Fruit fly (Drosophila melanogaster): ENCODE measurements around the gene CG17751.
A peak's percentile ranks its signal among the peaks of the same experiment; 100 is the strongest.

Gene CG17751

dm6 chr3R:19641058-19641457, 34.0 kb downstream of the CG17751 start (continued):
- TF ChIP-seq otp (GFP tag; IDR thresholded peaks at IDR 0.05) (0 out of 3 replicates have a peak, but pooled peaks have one; percentile 42), CG34422 (GFP tag; IDR thresholded peaks at IDR 0.05) (peak; percentile 69; the same call in 1 of the 3 replicates), CG14014 (GFP tag; IDR thresholded peaks at IDR 0.05) (0 out of 2 replicates have a peak, but pooled peaks have one; percentile 4), chm (GFP tag; IDR thresholded peaks at IDR 0.05) (peak; percentile 25; the same call in 1 of the 2 replicates), Max (GFP tag; optimal IDR thresholded peaks at IDR 0.05) (peak; percentile 4), unc-4 (GFP tag; IDR thresholded peaks at IDR 0.05; ENCODE audit: partially characterized antibody) (peak; percentile 33; the same call in 1 of the 2 replicates), E2f2 (GFP tag; IDR thresholded peaks at IDR 0.05) (0 out of 2 replicates have a peak, but pooled peaks have one; percentile 16), wdn (GFP tag; IDR thresholded peaks at IDR 0.05) (0 out of 2 replicates have a peak, but pooled peaks have one; percentile 10), ttk (GFP tag; IDR thresholded peaks at IDR 0.05) (peak; percentile 50; the same call in 1 of the 2 replicates), onecut (GFP tag; IDR thresholded peaks at IDR 0.05) (no peak), Med (GFP tag) (peak; percentile 80), crol (GFP tag; IDR thresholded peaks at IDR 0.05) (peak; percentile 97), CG17385 (GFP tag; optimal IDR thresholded peaks at IDR 0.05) (peak; percentile 42), Hr51 (GFP tag; optimal IDR thresholded peaks at IDR 0.05) (peak in 1 of 2 experiments; percentile 19), ftz-f1 (GFP tag; optimal IDR thresholded peaks at IDR 0.05) (peak; percentile 50), Drgx (GFP tag; IDR thresholded peaks at IDR 0.05) (no peak), crp (GFP tag; optimal IDR thresholded peaks at IDR 0.05) (peak; percentile 51 to 89), esg (GFP tag; conservative IDR thresholded peaks at IDR 0.05) (no peak), Rfx (GFP tag; IDR thresholded peaks at IDR 0.05) (peak; percentile 42; the same call in 1 of the 2 replicates), PHDP (tag; optimal IDR thresholded peaks at IDR 0.05) (peak; percentile 33), rib (GFP tag; IDR thresholded peaks at IDR 0.05) (peak; percentile 49), Doc3 (GFP tag; IDR thresholded peaks at IDR 0.05; ENCODE audit: partially characterized antibody) (0 out of 3 replicates have a peak, but pooled peaks have one; percentile 40), chinmo (GFP tag; IDR thresholded peaks at IDR 0.05; ENCODE audit: partially characterized antibody) (peak; percentile 94; the same call in 3 of the 4 replicates), Jarid2 (GFP tag; optimal IDR thresholded peaks at IDR 0.05) (peak; percentile 62), CG13894 (tag; optimal IDR thresholded peaks at IDR 0.05) (peak; percentile 11), NFAT (GFP tag; IDR thresholded peaks at IDR 0.05) (peak; percentile 57), CG34224 (GFP tag; IDR thresholded peaks at IDR 0.05; ENCODE audit: partially characterized antibody) (peak; percentile 62), CG15696 (tag; optimal IDR thresholded peaks at IDR 0.05) (no peak), CG5180 (GFP tag; optimal IDR thresholded peaks at IDR 0.05) (peak; percentile 42), HmgZ (tag; optimal IDR thresholded peaks at IDR 0.05) (peak; percentile 8), vvl (GFP tag; IDR thresholded peaks at IDR 0.05) (peak; percentile 26; the same call in 1 of the 2 replicates), CG11695 (GFP tag; IDR thresholded peaks at IDR 0.05) (peak; percentile 17; the same call in 1 of the 3 replicates)

dm6 chr3R:19641498-19642065, 34.5 kb downstream of the CG17751 start:
- TF ChIP-seq ttk (GFP tag; IDR thresholded peaks at IDR 0.05) (peak; percentile 84), CG7372 (GFP tag; IDR thresholded peaks at IDR 0.05) (peak; percentile 82), crp (GFP tag; optimal IDR thresholded peaks at IDR 0.05) (no peak), CG17612 (GFP tag; IDR thresholded peaks at IDR 0.05) (peak; percentile 85), CG2875 (GFP tag; optimal IDR thresholded peaks at IDR 0.05) (peak; percentile 76), Dbx (GFP tag; IDR thresholded peaks at IDR 0.05) (peak; percentile 86), amos (GFP tag; IDR thresholded peaks at IDR 0.05; ENCODE audit: partially characterized antibody) (no peak), CG8765 (GFP tag; IDR thresholded peaks at IDR 0.05) (peak; percentile 57; the same call in 1 of the 2 replicates), CG17912 (GFP tag; optimal IDR thresholded peaks at IDR 0.05) (no peak), bbx (GFP tag; IDR thresholded peaks at IDR 0.05; ENCODE audit: partially characterized antibody) (no peak), CG8089 (GFP tag; optimal IDR thresholded peaks at IDR 0.05) (no peak), CG10543 (GFP tag; optimal IDR thresholded peaks at IDR 0.05) (peak; percentile 51), CG3995 (GFP tag; optimal IDR thresholded peaks at IDR 0.05) (peak; percentile 38), YL-1 (GFP tag; optimal IDR thresholded peaks at IDR 0.05) (no peak), chinmo (GFP tag; IDR thresholded peaks at IDR 0.05; ENCODE audit: partially characterized antibody) (no peak), Hmx (GFP tag; optimal IDR thresholded peaks at IDR 0.05) (no peak), vfl (GFP tag; optimal IDR thresholded peaks at IDR 0.05) (no peak), CG3065 (GFP tag; optimal IDR thresholded peaks at IDR 0.05) (peak; percentile 27), fru (optimal IDR thresholded peaks at IDR 0.05) (no peak), sd (tag; optimal IDR thresholded peaks at IDR 0.05) (peak; percentile 47)
